Fruit fly (Drosophila melanogaster): Measurements from ENCODE around the gene Cyp40.
A peak's percentile ranks its signal among the peaks of the same experiment; 100 is the strongest.

Cyp40 gene

DNA sequence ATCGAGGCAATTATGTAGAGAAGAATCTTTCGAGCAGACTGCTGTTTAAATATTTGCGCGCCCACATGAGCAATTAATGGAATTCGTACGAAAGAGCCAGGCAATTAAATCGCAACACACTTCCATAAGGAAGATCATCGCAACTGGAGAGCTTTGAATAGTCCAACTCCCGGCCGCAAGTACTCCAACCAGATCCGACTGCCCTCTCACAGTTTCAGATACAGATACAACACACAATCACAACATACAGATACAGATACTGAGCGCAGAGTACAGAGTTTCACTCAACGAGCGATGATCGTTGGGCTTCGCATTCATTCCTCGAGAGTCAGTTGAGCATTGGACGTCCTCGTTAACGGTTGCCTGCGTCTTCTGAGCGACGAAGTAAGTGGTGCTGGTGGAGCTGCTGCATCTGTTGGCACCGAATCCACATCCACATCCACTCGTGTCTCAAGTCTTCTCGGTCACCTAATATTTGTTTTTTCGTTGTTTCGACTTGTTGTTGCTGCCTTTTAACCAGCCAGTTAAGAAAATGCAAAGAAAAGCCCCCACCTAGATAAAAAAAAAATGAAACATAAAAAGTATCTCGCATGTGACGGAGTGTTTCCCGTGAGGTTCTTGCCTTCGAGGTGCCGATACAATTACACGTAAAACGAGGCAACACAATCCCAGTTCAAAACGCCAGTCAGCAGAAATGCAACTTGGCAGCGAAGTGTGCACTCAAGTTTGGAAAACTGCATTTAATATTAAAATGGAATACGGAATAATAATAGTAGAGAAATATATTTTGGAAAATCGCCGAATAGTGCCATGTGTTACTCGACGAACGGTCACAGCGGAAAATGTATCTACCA, 13.7 kb upstream of the Cyp40 start, which contains the start of gene LanB2:
Gene LanB2 (plus strand): TSS at position 326 of the 854 bp plus-strand sequence.
- TF ChIP-seq vri (GFP tag; optimal IDR thresholded peaks at IDR 0.05): peak; percentile 15
- TF ChIP-seq CG1621 (tag; optimal IDR thresholded peaks at IDR 0.05): peak; percentile 39
- TF ChIP-seq CG16779 (tag; optimal IDR thresholded peaks at IDR 0.05): peak; percentile 30
- peak; percentile 8 for TF ChIP-seq esn (GFP tag; optimal IDR thresholded peaks at IDR 0.05)
- peak; percentile 30; the same call in 1 of the 2 replicates for TF ChIP-seq CG15336 (GFP tag; IDR thresholded peaks at IDR 0.05)
- peak; percentile 6 for TF ChIP-seq CG34406 (GFP tag; optimal IDR thresholded peaks at IDR 0.05)
- no peak for TF ChIP-seq Eip75B (GFP tag; optimal IDR thresholded peaks at IDR 0.05)
- no peak for TF ChIP-seq spab (GFP tag; optimal IDR thresholded peaks at IDR 0.05)
- no peak for TF ChIP-seq Hr38 (GFP tag; optimal IDR thresholded peaks at IDR 0.05)
- peak; percentile 10 for TF ChIP-seq Ets96B (tag; optimal IDR thresholded peaks at IDR 0.05)
- TF ChIP-seq cyc (GFP tag; optimal IDR thresholded peaks at IDR 0.05): no peak
- peak; percentile 80 for TF ChIP-seq fkh (GFP tag; optimal IDR thresholded peaks at IDR 0.05)
- peak; percentile 12 to 53 for TF ChIP-seq ss (GFP tag; optimal IDR thresholded peaks at IDR 0.05)
- no peak for TF ChIP-seq Met (GFP tag; optimal IDR thresholded peaks at IDR 0.05)
- peak; percentile 52 for TF ChIP-seq Blimp-1 (GFP tag; optimal IDR thresholded peaks at IDR 0.05)
- peak; percentile 12 for TF ChIP-seq net (GFP tag; optimal IDR thresholded peaks at IDR 0.05)
- TF ChIP-seq CG8119 (GFP tag; IDR thresholded peaks at IDR 0.05): peak; percentile 59; the same call in 2 of the 3 replicates
- peak; percentile 97 for TF ChIP-seq dsx (GFP tag; optimal IDR thresholded peaks at IDR 0.05; ENCODE audit: poor library complexity, severe bottlenecking)
- TF ChIP-seq salr (GFP tag; optimal IDR thresholded peaks at IDR 0.05): no peak
- TF ChIP-seq fd85E (GFP tag; optimal IDR thresholded peaks at IDR 0.05): peak; percentile 25
- peak; percentile 82 for TF ChIP-seq svp (GFP tag)
- no peak for TF ChIP-seq Hr4 (GFP tag; optimal IDR thresholded peaks at IDR 0.05)
- peak; percentile 51; the same call in 1 of the 3 replicates for TF ChIP-seq eg (GFP tag; IDR thresholded peaks at IDR 0.05)
- TF ChIP-seq Eip78C (GFP tag): peak; percentile 67
- TF ChIP-seq CG9139 (GFP tag; optimal IDR thresholded peaks at IDR 0.05): peak; percentile 27
- TF ChIP-seq CG6163 (GFP tag; IDR thresholded peaks at IDR 0.05): peak; percentile 56; the same call in 2 of the 3 replicates
- TF ChIP-seq CG6792 (GFP tag; optimal IDR thresholded peaks at IDR 0.05): peak; percentile 12
- TF ChIP-seq CG6808 (GFP tag; optimal IDR thresholded peaks at IDR 0.05): peak; percentile 24

dm6 chr3L:9615443-9616141, 12.9 kb upstream of the Cyp40 start:
- peak; percentile 73 for TF ChIP-seq vri (GFP tag; optimal IDR thresholded peaks at IDR 0.05)
- peak; percentile 22 for TF ChIP-seq fkh (GFP tag; optimal IDR thresholded peaks at IDR 0.05)
- TF ChIP-seq dac (GFP tag; optimal IDR thresholded peaks at IDR 0.05): no peak
- TF ChIP-seq CG6163 (GFP tag; IDR thresholded peaks at IDR 0.05): no peak
- no peak for TF ChIP-seq pdm3 (GFP tag; optimal IDR thresholded peaks at IDR 0.05)
- no peak for TF ChIP-seq CG10631 (GFP tag; optimal IDR thresholded peaks at IDR 0.05)
- TF ChIP-seq CG6808 (GFP tag; optimal IDR thresholded peaks at IDR 0.05): no peak
- peak; percentile 64 for TF ChIP-seq svp (GFP tag)
- no peak for TF ChIP-seq CG11294 (GFP tag; IDR thresholded peaks at IDR 0.05)
- no peak for TF ChIP-seq CG8319 (GFP tag; optimal IDR thresholded peaks at IDR 0.05)

DNA sequence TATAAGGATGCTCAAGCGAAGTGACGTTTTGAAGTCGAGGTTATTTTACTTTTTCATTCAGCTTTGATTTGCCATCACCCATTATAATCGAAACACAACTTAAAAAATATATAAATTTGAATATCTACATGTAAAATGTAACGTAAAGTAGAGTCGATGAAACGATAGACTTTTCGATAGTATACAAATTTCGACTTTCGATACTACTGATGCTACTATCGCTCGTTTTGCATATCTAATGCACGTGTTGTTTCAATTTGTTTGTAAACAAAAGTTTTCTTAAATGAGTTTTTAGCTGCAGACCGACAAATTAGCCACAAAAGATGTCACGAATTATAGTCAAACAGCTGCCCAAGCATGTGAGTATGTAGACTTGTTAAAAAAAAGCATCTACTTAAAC, 4.5 kb upstream of the Cyp40 start, which contains the start of gene CG3335:
Gene CG3335 (plus strand): TSS at position 224 of the 400 bp plus-strand sequence.
- TF ChIP-seq CG16779 (tag; optimal IDR thresholded peaks at IDR 0.05) (no peak), Hr38 (GFP tag; optimal IDR thresholded peaks at IDR 0.05) (no peak)

Data from whole organism, prepupa.